Fruit fly (Drosophila melanogaster) whole organism, larva: ENCODE data around the gene kipf.

Source experiments
- noc ChIP-seq: fragments of 200-800 bp; sonication (Bioruptor generic); optimal IDR thresholded peaks from 3 replicates; lab custom pipeline; 2019; ENCODE audit warnings: missing biosample characterization, mild to moderate bottlenecking, missing genetic modification characterization, moderate library complexity

kipf gene

dm6 chr3R:7913551-7913950 lies at the start of gene kipf:
TSS of gene kipf (plus strand) at chr3R:7913851.
- no peak for TF ChIP-seq noc (tag; lab: Kevin White, UChicago)

- TF ChIP-seq noc (tag; lab: Kevin White, UChicago) = no peak
These were observed 29.2 kb upstream of the kipf start for dm6 chr3R:7884433-7884832.

- TF ChIP-seq noc (tag; lab: Kevin White, UChicago) = no peak
These were observed 27.3 kb upstream of the kipf start, which contains the start of gene CG17816 for dm6 chr3R:7886167-7886858. TSS of gene CG17816 (minus strand) at chr3R:7886733.

- TF ChIP-seq noc (tag; lab: Kevin White, UChicago) = peak; percentile 48
These were observed 26.8 kb upstream of the kipf start, which contains the start of gene ArgRS-m for dm6 chr3R:7886859-7887190. TSS of gene ArgRS-m (plus strand) at chr3R:7887045.

dm6 chr3R:7891031-7891430 lies 22.6 kb upstream of the kipf start, which contains the start of gene wtrw:
TSS of gene wtrw (plus strand) at chr3R:7891331.
- no peak for TF ChIP-seq noc (tag; lab: Kevin White, UChicago)

- peak; percentile 67 for TF ChIP-seq noc (tag; lab: Kevin White, UChicago)
These were observed 21.2 kb upstream of the kipf start for dm6 chr3R:7892246-7893000.

dm6 chr3R:7894586-7894985 lies 19.1 kb upstream of the kipf start:
- TF ChIP-seq noc (tag; lab: Kevin White, UChicago) = no peak

- TF ChIP-seq noc (tag; lab: Kevin White, UChicago) = no peak
These were observed 18.2 kb upstream of the kipf start for dm6 chr3R:7895457-7895856.

- no peak for TF ChIP-seq noc (tag; lab: Kevin White, UChicago)
These were observed 14.4 kb upstream of the kipf start for dm6 chr3R:7899277-7899676.

- no peak for TF ChIP-seq noc (tag; lab: Kevin White, UChicago)
These were observed 11.3 kb upstream of the kipf start, which contains the start of gene mRpS9 for dm6 chr3R:7902313-7902872. TSS of gene mRpS9 (minus strand) at chr3R:7902667.

- TF ChIP-seq noc (tag; lab: Kevin White, UChicago) = no peak
These were observed 6.3 kb upstream of the kipf start, which contains the start of the genes Taf7 and EMC1 for dm6 chr3R:7907311-7907710. TSS of gene Taf7 (plus strand) at chr3R:7907333. TSS of gene EMC1 (minus strand) at chr3R:7907363.

dm6 chr3R:7911482-7911881 lies 2.2 kb upstream of the kipf start, which contains the start of gene Prat:
TSS of gene Prat (minus strand) at chr3R:7911779.
- TF ChIP-seq noc (tag; lab: Kevin White, UChicago) = no peak

- TF ChIP-seq noc (tag; lab: Kevin White, UChicago) = peak; percentile 47
These were observed 512 bp upstream of the kipf start, which contains the start of gene Rfk for dm6 chr3R:7913139-7913538. TSS of gene Rfk (minus strand) at chr3R:7913290.

- TF ChIP-seq noc (tag; lab: Kevin White, UChicago) = no peak
These were observed 6.5 kb downstream of the kipf start, which contains the start of the genes CG10445 and lds for dm6 chr3R:7920196-7920595. TSS of gene CG10445 (minus strand) at chr3R:7920299. TSS of gene lds (plus strand) at chr3R:7920431.

- TF ChIP-seq noc (tag; lab: Kevin White, UChicago) = no peak
These were observed 12.7 kb downstream of the kipf start for dm6 chr3R:7926354-7926753.

dm6 chr3R:7936786-7937363 lies 23.2 kb downstream of the kipf start:
- no peak for TF ChIP-seq noc (tag; lab: Kevin White, UChicago)
